Worm (Caenorhabditis elegans) whole organism, L4/young adult: ENCODE data around the gene idpp-12.
"Not testable (repeated sequence)": the region's sequence is repeated elsewhere in the genome, so short reads cannot be mapped to it uniquely, and the experiment has no call there.

Experiments
- W03F9.2 ChIP-seq: fragments of 150-350 bp; optimal IDR thresholded peaks from 2 replicates; lab custom pipeline; 2014; ENCODE audit warnings: missing biosample characterization, missing genetic modification characterization
- dao-5 ChIP-seq: sonication (generic microtip); optimal IDR thresholded peaks from 2 replicates; lab custom pipeline; 2016; ENCODE audit warnings: missing genotype, missing genetic modification characterization, moderate library complexity, missing compliant biosample characterization
- him-1 ChIP-seq: sonication (generic microtip); optimal IDR thresholded peaks from 2 replicates; lab custom pipeline; 2016; ENCODE audit warnings: missing genotype, missing genetic modification reagents, missing genetic modification characterization, missing compliant biosample characterization

Gene idpp-12

ce11 chrIV:3303690-3304089 is at the start of gene idpp-12:
idpp-12 (plus strand) TSS chrIV:3303990.
- TF ChIP-seq dao-5, him-1, W03F9.2 (tag; lab: Kevin White, UChicago): not testable (repeated sequence)

DNA sequence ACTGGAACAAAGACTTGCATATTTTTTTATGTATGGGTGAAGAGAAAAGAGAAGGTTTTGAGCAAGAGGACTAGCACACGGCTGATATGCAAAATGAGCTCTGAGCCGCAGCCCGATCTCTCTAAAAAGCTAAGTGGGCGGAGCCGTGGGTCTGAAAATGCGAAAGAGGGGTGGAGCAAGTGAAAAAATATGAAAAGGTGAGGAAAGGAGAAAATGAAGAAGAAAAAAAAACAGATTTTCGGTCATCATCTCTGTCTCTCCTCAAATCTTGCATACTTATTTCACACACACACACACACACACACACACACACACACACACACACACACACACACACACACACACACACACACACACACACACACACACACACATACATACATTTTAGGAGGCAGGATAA is 49.3 kb upstream of the idpp-12 start, which contains the start of gene dmd-9:
Gene dmd-9, minus strand, starts transcription at position 101 of the 400 bp plus-strand sequence.
- no peak for TF ChIP-seq W03F9.2 (tag; lab: Kevin White, UChicago)
- TF ChIP-seq dao-5 (tag; lab: Kevin White, UChicago), result no peak
- no peak for TF ChIP-seq him-1 (tag; lab: Kevin White, UChicago)

DNA sequence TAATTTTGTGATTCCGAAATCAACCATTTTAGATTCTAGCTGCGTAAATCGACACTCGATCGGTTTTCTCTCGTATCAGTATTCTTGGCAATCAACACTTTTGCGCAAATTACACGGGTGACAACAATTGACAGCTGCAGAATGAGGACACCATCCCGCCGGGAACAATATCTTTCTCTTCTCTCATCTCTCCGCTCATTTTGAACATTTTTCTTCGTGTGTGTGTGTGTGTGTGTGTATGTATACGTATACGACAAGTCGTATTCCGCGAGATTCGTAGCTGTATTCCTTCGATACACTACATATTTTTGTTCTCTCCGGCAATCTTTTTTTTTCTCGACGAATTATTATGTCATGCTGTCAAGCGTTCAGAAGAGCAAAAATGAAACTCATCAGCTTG is 46.9 kb upstream of the idpp-12 start:
- no peak for TF ChIP-seq W03F9.2 (tag; lab: Kevin White, UChicago)
- no peak for TF ChIP-seq dao-5 (tag; lab: Kevin White, UChicago)
- no peak for TF ChIP-seq him-1 (tag; lab: Kevin White, UChicago)

DNA sequence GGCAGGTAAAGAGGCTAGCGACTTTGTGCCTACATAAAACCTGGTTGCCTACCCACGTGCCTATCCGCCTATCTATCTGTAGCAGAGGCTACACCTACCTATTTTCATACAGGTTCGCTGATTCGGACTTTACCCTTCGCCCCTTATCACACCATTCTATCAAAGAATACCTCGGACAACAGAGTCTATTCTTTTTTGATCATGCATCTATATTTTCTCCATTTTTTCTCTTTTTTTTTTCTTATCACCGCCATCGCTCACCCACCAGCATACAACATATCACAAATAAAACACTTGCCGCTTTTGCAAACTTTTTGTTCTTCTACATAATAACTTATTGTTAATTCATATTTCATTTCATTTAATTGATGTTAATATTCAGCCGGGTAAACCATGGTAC is 45.3 kb upstream of the idpp-12 start, which contains the start of gene T26C12.1:
Gene T26C12.1, plus strand, starts transcription at position 383 of the 400 bp plus-strand sequence.
- TF ChIP-seq W03F9.2 (tag; lab: Kevin White, UChicago) (no peak), him-1 (tag; lab: Kevin White, UChicago) (no peak), dao-5 (tag; lab: Kevin White, UChicago) (no peak)

- no peak for TF ChIP-seq W03F9.2 (tag; lab: Kevin White, UChicago)
- no peak for TF ChIP-seq him-1 (tag; lab: Kevin White, UChicago)
- no peak for TF ChIP-seq dao-5 (tag; lab: Kevin White, UChicago)
These were observed 43.6 kb upstream of the idpp-12 start for ce11 chrIV:3260216-3260615.

DNA sequence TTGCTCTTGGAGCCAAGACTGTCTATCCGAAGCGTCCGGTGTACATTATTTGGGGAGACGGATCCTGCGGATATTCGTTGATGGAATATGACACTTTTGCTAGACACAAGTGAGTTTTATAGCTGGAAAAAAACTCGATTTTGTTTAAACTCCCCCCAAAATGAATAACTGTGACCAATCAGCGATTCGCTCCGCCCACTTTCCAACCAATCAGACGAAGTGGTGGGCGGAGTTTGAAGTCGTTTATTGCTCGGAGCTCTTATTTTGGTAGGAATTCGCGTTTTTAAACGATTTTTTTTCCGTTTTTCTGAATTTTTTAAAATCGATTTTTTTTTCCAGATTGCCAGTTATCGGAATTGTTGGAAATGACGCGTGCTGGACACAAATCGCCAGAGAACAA is 42.0 kb upstream of the idpp-12 start:
- no peak for TF ChIP-seq W03F9.2 (tag; lab: Kevin White, UChicago)
- TF ChIP-seq dao-5 (tag; lab: Kevin White, UChicago), result no peak
- TF ChIP-seq him-1 (tag; lab: Kevin White, UChicago), result no peak

DNA sequence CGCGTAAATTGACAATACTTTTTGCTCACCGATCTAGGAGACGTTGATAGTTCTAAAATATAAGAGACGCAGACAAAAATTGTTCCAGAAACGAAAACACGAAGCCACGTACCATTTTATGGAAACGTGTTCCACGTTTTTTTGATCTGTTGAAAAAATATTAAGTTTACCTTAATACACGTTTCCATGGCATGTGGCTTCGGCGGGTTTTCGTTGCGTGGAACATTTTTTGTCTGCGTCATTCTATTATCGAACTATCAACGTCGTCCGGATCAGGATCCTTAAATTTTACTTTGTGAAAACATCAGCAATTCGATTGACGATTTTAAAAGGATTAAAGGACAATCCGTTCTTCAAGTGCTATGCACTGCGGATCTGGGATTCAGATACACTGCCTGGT is 38.1 kb upstream of the idpp-12 start, which contains the start of gene T26C12.2:
Gene T26C12.2, minus strand, starts transcription at position 101 of the 400 bp plus-strand sequence.
- TF ChIP-seq W03F9.2 (tag; lab: Kevin White, UChicago), result no peak
- no peak for TF ChIP-seq dao-5 (tag; lab: Kevin White, UChicago)
- no peak for TF ChIP-seq him-1 (tag; lab: Kevin White, UChicago)

- no peak for TF ChIP-seq him-1 (tag; lab: Kevin White, UChicago)
- no peak for TF ChIP-seq dao-5 (tag; lab: Kevin White, UChicago)
- no peak for TF ChIP-seq W03F9.2 (tag; lab: Kevin White, UChicago)
These were observed 36.9 kb upstream of the idpp-12 start for ce11 chrIV:3266841-3267240.

ce11 chrIV:3267581-3267980 is 36.2 kb upstream of the idpp-12 start, which contains the start of gene clec-173:
clec-173 (minus strand) TSS chrIV:3267681.
- TF ChIP-seq him-1 (tag; lab: Kevin White, UChicago) (no peak), W03F9.2 (tag; lab: Kevin White, UChicago) (no peak), dao-5 (tag; lab: Kevin White, UChicago) (no peak)

DNA sequence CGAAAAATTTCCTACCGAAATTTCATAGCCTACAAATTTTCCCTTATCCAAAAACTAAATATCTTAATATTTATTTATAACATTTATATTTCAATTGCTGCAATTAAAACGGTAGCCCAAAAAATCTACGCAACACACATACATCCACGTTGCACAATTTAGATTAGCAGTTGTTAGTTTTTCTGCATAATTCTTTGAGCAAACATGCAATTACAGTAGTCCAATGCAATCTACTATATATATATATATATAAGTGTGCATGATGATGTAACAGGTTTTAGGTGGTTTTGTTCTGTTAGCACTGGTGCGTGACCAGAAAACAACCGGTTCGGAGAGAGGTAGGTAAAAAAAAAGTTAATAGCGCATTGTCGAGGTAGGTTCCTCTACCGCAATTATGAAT is 32.4 kb upstream of the idpp-12 start:
- no peak for TF ChIP-seq him-1 (tag; lab: Kevin White, UChicago)
- no peak for TF ChIP-seq W03F9.2 (tag; lab: Kevin White, UChicago)
- TF ChIP-seq dao-5 (tag; lab: Kevin White, UChicago), result no peak

DNA sequence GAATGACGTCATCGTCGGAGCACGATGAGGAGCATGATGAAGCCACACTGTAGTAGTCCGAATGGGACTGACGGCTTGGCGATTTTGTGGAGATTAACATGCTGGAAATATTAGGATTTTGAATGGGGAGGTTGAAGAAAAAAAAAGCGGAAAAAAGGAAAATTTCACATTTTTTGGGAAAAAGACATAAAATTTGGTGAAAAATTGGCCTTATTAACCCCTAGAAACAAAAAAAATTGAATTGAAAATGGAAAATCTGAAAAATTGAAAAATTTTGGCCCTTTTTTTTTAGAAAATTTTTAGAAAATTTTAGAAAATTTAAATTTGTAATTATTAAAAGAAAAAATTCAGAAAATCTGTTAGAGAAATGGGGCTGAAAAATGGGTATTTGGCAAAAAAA is 30.5 kb upstream of the idpp-12 start, which contains the start of gene T26C12.3:
Gene T26C12.3, minus strand, starts transcription at position 101 of the 400 bp plus-strand sequence.
- TF ChIP-seq dao-5 (tag; lab: Kevin White, UChicago) (no peak), him-1 (tag; lab: Kevin White, UChicago) (no peak), W03F9.2 (tag; lab: Kevin White, UChicago) (no peak)

DNA sequence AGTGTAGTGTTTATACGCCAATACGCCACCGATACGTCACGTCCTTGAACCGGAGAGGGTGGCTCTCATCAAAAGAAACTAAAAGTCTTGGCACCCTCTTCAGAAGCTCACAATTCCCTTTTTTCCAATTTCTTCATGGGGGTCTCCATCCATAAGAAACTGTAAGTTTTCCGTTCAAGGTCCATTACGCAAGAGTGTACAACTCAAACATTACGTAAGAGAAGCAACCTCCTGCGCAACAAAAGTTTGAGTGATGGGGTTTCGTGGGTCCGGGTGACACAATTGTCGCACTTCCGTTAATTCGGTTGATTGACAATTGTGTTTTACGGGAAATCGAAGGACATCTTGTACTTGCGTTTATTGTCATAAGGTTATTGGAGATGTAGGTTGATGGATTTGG is 25.0 kb upstream of the idpp-12 start:
- TF ChIP-seq him-1 (tag; lab: Kevin White, UChicago), result no peak
- TF ChIP-seq W03F9.2 (tag; lab: Kevin White, UChicago), result no peak
- no peak for TF ChIP-seq dao-5 (tag; lab: Kevin White, UChicago)

DNA sequence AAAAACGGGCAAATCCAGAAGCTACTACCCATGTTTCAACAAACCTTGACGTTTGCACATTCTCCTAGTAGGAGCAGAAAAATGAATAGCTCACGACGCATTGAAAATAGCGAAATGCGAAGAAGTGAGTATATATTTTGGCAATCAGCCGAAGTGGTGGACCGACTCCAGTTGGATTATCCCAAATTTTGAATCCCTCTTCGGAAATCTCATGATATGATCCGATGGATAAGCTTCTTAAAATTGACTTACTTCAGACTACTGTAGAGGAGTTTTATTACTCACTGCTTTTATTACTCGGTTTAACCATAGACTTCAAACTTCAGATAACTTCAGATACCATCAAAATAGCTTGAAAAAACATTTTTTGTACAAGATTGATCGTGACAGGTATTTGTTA is 14.6 kb upstream of the idpp-12 start, which contains the start of gene gcy-23:
Gene gcy-23, minus strand, starts transcription at position 101 of the 400 bp plus-strand sequence.
- TF ChIP-seq him-1 (tag; lab: Kevin White, UChicago) (no peak), W03F9.2 (tag; lab: Kevin White, UChicago) (no peak), dao-5 (tag; lab: Kevin White, UChicago) (no peak)

ce11 chrIV:3291977-3292561 is 11.7 kb upstream of the idpp-12 start, which contains the start of gene W08E12.8:
W08E12.8 (plus strand) TSS chrIV:3292371.
- no peak for TF ChIP-seq W03F9.2 (tag; lab: Kevin White, UChicago)
- no peak for TF ChIP-seq dao-5 (tag; lab: Kevin White, UChicago)
- no peak for TF ChIP-seq him-1 (tag; lab: Kevin White, UChicago)
